ENCODE assay signal across 2 fruit fly cellular contexts in the genomic region with DNA sequence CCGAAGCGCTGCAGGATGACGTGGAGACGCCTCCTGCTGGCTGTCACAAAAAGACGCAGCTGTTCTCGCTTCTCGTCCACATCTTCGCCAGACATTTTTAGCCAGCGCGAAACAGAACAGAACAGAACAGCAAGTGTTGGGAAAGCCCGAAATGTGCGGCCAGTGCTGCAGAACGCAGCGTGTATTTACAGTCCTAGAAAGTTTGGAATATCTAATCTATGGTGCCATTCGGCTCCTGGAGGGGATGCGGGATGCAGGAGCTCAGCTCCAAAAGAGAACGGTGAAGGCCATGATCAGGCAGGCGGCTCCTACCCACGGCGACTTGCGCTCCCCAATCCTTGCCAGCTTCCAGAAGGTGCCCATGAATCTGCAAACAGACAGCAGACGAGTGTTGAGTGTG.
TF ChIP-seq lines count a peak whose summit lies in the region.

A gene (minus strand): TSS at position 117 of the 400 bp plus-strand sequence.

TF ChIP-seq in whole organism, adult, 20 proteins besides CTCF, POLR2A, EP300 and RAD21 (continued from another document):
- TF ChIP-seq ovo (GFP tag; optimal IDR thresholded peaks at IDR 0.05; lab: Kevin White, UChicago) (no peak), cic (GFP tag; optimal IDR thresholded peaks at IDR 0.05; lab: Kevin White, UChicago) (no peak)

TF ChIP-seq in whole organism, embryonic, 481 proteins besides CTCF, POLR2A, EP300 and RAD21 (continued from another document):
- TF ChIP-seq vvl (GFP tag; IDR thresholded peaks at IDR 0.05; lab: Robert Waterston, UW) (peak; percentile 23; the same call in 1 of the 2 replicates), CG8281 (tag; optimal IDR thresholded peaks at IDR 0.05; lab: Kevin White, UChicago) (no peak), amos (GFP tag; IDR thresholded peaks at IDR 0.05; lab: Robert Waterston, UW; ENCODE audit: partially characterized antibody) (peak; percentile 30; the same call in 1 of the 2 replicates), CG32532 (GFP tag; IDR thresholded peaks at IDR 0.05; lab: Robert Waterston, UW) (peak; percentile 52), Stat92E (GFP tag; optimal IDR thresholded peaks at IDR 0.05; lab: Kevin White, UChicago) (no peak), CG3847 (GFP tag; IDR thresholded peaks at IDR 0.05; lab: Robert Waterston, UW) (peak; percentile 43; the same call in 1 of the 2 replicates), dm (GFP tag; optimal IDR thresholded peaks at IDR 0.05; lab: Kevin White, UChicago) (peak; percentile 13), ci (GFP tag; IDR thresholded peaks at IDR 0.05; lab: Robert Waterston, UW) (peak; percentile 60; the same call in 1 of the 3 replicates), NFAT (GFP tag; IDR thresholded peaks at IDR 0.05; lab: Robert Waterston, UW) (peak; percentile 43; the same call in 1 of the 2 replicates), stwl (tag; optimal IDR thresholded peaks at IDR 0.05; lab: Kevin White, UChicago) (peak; percentile 70), sens (GFP tag; lab: Kevin White, UChicago) (peak; percentile 80), CG10267 (tag; optimal IDR thresholded peaks at IDR 0.05; lab: Kevin White, UChicago) (peak; percentile 81), CG2120 (GFP tag; optimal IDR thresholded peaks at IDR 0.05; lab: Kevin White, UChicago) (peak; percentile 46), salm (tag; optimal IDR thresholded peaks at IDR 0.05; lab: Kevin White, UChicago) (no peak), CG14014 (GFP tag; IDR thresholded peaks at IDR 0.05; lab: Robert Waterston, UW) (peak; percentile 22; the same call in 1 of the 2 replicates), Side (GFP tag; optimal IDR thresholded peaks at IDR 0.05; lab: Kevin White, UChicago) (peak; percentile 27), CG12391 (tag; optimal IDR thresholded peaks at IDR 0.05; lab: Kevin White, UChicago) (no peak), fd64A (GFP tag; optimal IDR thresholded peaks at IDR 0.05; lab: Kevin White, UChicago) (no peak), Dbx (GFP tag; IDR thresholded peaks at IDR 0.05; lab: Robert Waterston, UW) (0 out of 3 replicates have a peak, but pooled peaks have one; percentile 40), CG17385 (GFP tag; optimal IDR thresholded peaks at IDR 0.05; lab: Kevin White, UChicago) (peak; percentile 23), gem (tag; optimal IDR thresholded peaks at IDR 0.05; lab: Kevin White, UChicago) (no peak), Antp (GFP tag; optimal IDR thresholded peaks at IDR 0.05; lab: Kevin White, UChicago) (peak; percentile 28), CG16813 (GFP tag; IDR thresholded peaks at IDR 0.05; lab: Robert Waterston, UW; ENCODE audit: partially characterized antibody) (no peak), E2f2 (GFP tag; IDR thresholded peaks at IDR 0.05; lab: Robert Waterston, UW) (peak; percentile 14; the same call in 1 of the 2 replicates), ken (GFP tag; IDR thresholded peaks at IDR 0.05; lab: Robert Waterston, UW) (0 out of 3 replicates have a peak, but pooled peaks have one; percentile 41), btn (GFP tag; optimal IDR thresholded peaks at IDR 0.05; lab: Kevin White, UChicago) (peak; percentile 19), gsb (GFP tag; IDR thresholded peaks at IDR 0.05; lab: Robert Waterston, UW) (no peak), sob (GFP tag; IDR thresholded peaks at IDR 0.05; lab: Robert Waterston, UW) (0 out of 2 replicates have a peak, but pooled peaks have one; percentile 39), CG3407 (GFP tag; optimal IDR thresholded peaks at IDR 0.05; lab: Kevin White, UChicago) (no peak), trh (GFP tag; optimal IDR thresholded peaks at IDR 0.05; lab: Kevin White, UChicago) (no peak), Awh (GFP tag; IDR thresholded peaks at IDR 0.05; lab: Robert Waterston, UW) (0 out of 2 replicates have a peak, but pooled peaks have one; percentile 23), dpn (GFP tag; optimal IDR thresholded peaks at IDR 0.05; lab: Kevin White, UChicago) (peak in 1 of 2 experiments; percentile 10), unc-4 (GFP tag; IDR thresholded peaks at IDR 0.05; lab: Robert Waterston, UW; ENCODE audit: partially characterized antibody) (no peak), slbo (GFP tag; IDR thresholded peaks at IDR 0.05; lab: Robert Waterston, UW) (0 out of 2 replicates have a peak, but pooled peaks have one; percentile 24), CG17186 (GFP tag; optimal IDR thresholded peaks at IDR 0.05; lab: Kevin White, UChicago) (no peak), Vsx1 (GFP tag; optimal IDR thresholded peaks at IDR 0.05; lab: Kevin White, UChicago) (no peak), bbx (GFP tag; IDR thresholded peaks at IDR 0.05; lab: Robert Waterston, UW; ENCODE audit: partially characterized antibody) (peak; percentile 24; the same call in 1 of the 2 replicates), Hsf (GFP tag; optimal IDR thresholded peaks at IDR 0.05; lab: Kevin White, UChicago) (no peak), zen2 (GFP tag; IDR thresholded peaks at IDR 0.05; lab: Robert Waterston, UW; ENCODE audit: partially characterized antibody) (0 out of 3 replicates have a peak, but pooled peaks have one; percentile 13), CG8388 (GFP tag; optimal IDR thresholded peaks at IDR 0.05; lab: Kevin White, UChicago) (no peak), CG7786 (GFP tag; optimal IDR thresholded peaks at IDR 0.05; lab: Kevin White, UChicago) (peak; percentile 43), pum (GFP tag; optimal IDR thresholded peaks at IDR 0.05; lab: Kevin White, UChicago) (no peak), Pdp1 (GFP tag; optimal IDR thresholded peaks at IDR 0.05; lab: Kevin White, UChicago) (peak in 1 of 2 experiments; percentile 1), CG13775 (GFP tag; optimal IDR thresholded peaks at IDR 0.05; lab: Kevin White, UChicago) (peak; percentile 11), CG2116 (GFP tag; optimal IDR thresholded peaks at IDR 0.05; lab: Kevin White, UChicago) (no peak), sim (GFP tag; IDR thresholded peaks at IDR 0.05; lab: Robert Waterston, UW) (no peak), Dad (GFP tag; optimal IDR thresholded peaks at IDR 0.05; lab: Kevin White, UChicago) (peak; percentile 11), Hr51 (GFP tag; optimal IDR thresholded peaks at IDR 0.05; lab: Kevin White, UChicago) (peak in 1 of 2 experiments; percentile 17), dmrt11E (tag; optimal IDR thresholded peaks at IDR 0.05; lab: Kevin White, UChicago) (no peak), Drgx (GFP tag; IDR thresholded peaks at IDR 0.05; lab: Robert Waterston, UW) (0 out of 2 replicates have a peak, but pooled peaks have one; percentile 28), CG3281 (GFP tag; optimal IDR thresholded peaks at IDR 0.05; lab: Kevin White, UChicago) (peak; percentile 4), CG2199 (GFP tag; IDR thresholded peaks at IDR 0.05; lab: Robert Waterston, UW) (no peak), onecut (GFP tag; IDR thresholded peaks at IDR 0.05; lab: Robert Waterston, UW) (peak; percentile 15; the same call in 1 of the 2 replicates), CG16863 (GFP tag; optimal IDR thresholded peaks at IDR 0.05; lab: Kevin White, UChicago) (peak; percentile 28), Trl (optimal IDR thresholded peaks at IDR 0.05; lab: Kevin White, UChicago) (no peak), Trl (GFP tag; optimal IDR thresholded peaks at IDR 0.05; lab: Kevin White, UChicago) (peak; percentile 7), sisA (GFP tag; IDR thresholded peaks at IDR 0.05; lab: Robert Waterston, UW) (no peak), nom (GFP tag; optimal IDR thresholded peaks at IDR 0.05; lab: Kevin White, UChicago) (peak; percentile 39), CG13287 (GFP tag; IDR thresholded peaks at IDR 0.05; lab: Robert Waterston, UW; ENCODE audit: partially characterized antibody) (no peak; the same call in 1 of the 2 replicates), Med (GFP tag; lab: Kevin White, UChicago) (peak; percentile 91), pzg (GFP tag; optimal IDR thresholded peaks at IDR 0.05; lab: Kevin White, UChicago) (peak; percentile 24), MBD-R2 (GFP tag; IDR thresholded peaks at IDR 0.05; lab: Robert Waterston, UW) (peak; percentile 57)
